Fruit fly (Drosophila melanogaster): ENCODE measurements around the gene SdhD.

The SdhD gene

dm6 chr3R:23722680-23723372, 37.6 kb downstream of the SdhD start, which contains the start of gene CG10365:
Gene CG10365, plus strand, starts transcription at chr3R:23723331.
- TF ChIP-seq twi (tag; optimal IDR thresholded peaks at IDR 0.05) (no peak), az2 (GFP tag; optimal IDR thresholded peaks at IDR 0.05) (peak; percentile 81), CG14710 (tag; optimal IDR thresholded peaks at IDR 0.05) (peak; percentile 67), Asciz (GFP tag; optimal IDR thresholded peaks at IDR 0.05) (peak; percentile 87), Sry-δ (GFP tag; optimal IDR thresholded peaks at IDR 0.05) (no peak), CG10267 (tag; optimal IDR thresholded peaks at IDR 0.05) (peak; percentile 84), lmd (GFP tag; IDR thresholded peaks at IDR 0.05) (peak; percentile 85), CG6272 (GFP tag; IDR thresholded peaks at IDR 0.05) (peak; percentile 32; the same call in 1 of the 2 replicates), CG5180 (GFP tag; optimal IDR thresholded peaks at IDR 0.05) (peak; percentile 70), CG8388 (GFP tag; optimal IDR thresholded peaks at IDR 0.05) (peak; percentile 90), CG17385 (GFP tag; optimal IDR thresholded peaks at IDR 0.05) (peak; percentile 84), phol (tag; optimal IDR thresholded peaks at IDR 0.05) (peak; percentile 89), trh (GFP tag; optimal IDR thresholded peaks at IDR 0.05) (peak; percentile 34), CG15696 (tag; optimal IDR thresholded peaks at IDR 0.05) (peak; percentile 40), tll (GFP tag; optimal IDR thresholded peaks at IDR 0.05) (no peak), Poxn (GFP tag; IDR thresholded peaks at IDR 0.05) (peak; percentile 54; the same call in 1 of the 2 replicates), Bdp1 (GFP tag; optimal IDR thresholded peaks at IDR 0.05) (no peak), CG4820 (GFP tag; optimal IDR thresholded peaks at IDR 0.05) (peak; percentile 49), Usf (GFP tag; optimal IDR thresholded peaks at IDR 0.05) (peak; percentile 25), bigmax (GFP tag; optimal IDR thresholded peaks at IDR 0.05) (no peak), zen (tag; optimal IDR thresholded peaks at IDR 0.05) (peak; percentile 61), HmgD (GFP tag; optimal IDR thresholded peaks at IDR 0.05) (no peak), nom (GFP tag; optimal IDR thresholded peaks at IDR 0.05) (peak; percentile 68), CG17912 (GFP tag; optimal IDR thresholded peaks at IDR 0.05) (no peak), ind (GFP tag; optimal IDR thresholded peaks at IDR 0.05) (peak; percentile 81), Bgb (GFP tag; IDR thresholded peaks at IDR 0.05; ENCODE audit: partially characterized antibody) (no peak), Scr (GFP tag; IDR thresholded peaks at IDR 0.05; ENCODE audit: partially characterized antibody) (no peak), ssp (GFP tag; IDR thresholded peaks at IDR 0.05) (peak; percentile 65), CG43689 (GFP tag; IDR thresholded peaks at IDR 0.05) (peak; percentile 59), C15 (GFP tag; IDR thresholded peaks at IDR 0.05) (peak; percentile 62; the same call in 2 of the 3 replicates), CG17328 (GFP tag; IDR thresholded peaks at IDR 0.05) (peak; percentile 85), zfh2 (GFP tag; optimal IDR thresholded peaks at IDR 0.05) (no peak), Doc2 (GFP tag; IDR thresholded peaks at IDR 0.05) (no peak), pho (GFP tag; optimal IDR thresholded peaks at IDR 0.05) (no peak), Mrtf (GFP tag; IDR thresholded peaks at IDR 0.05) (peak; percentile 20; the same call in 1 of the 3 replicates), sob (GFP tag; IDR thresholded peaks at IDR 0.05) (peak; percentile 80), Atf3 (GFP tag; optimal IDR thresholded peaks at IDR 0.05) (no peak), CG9215 (GFP tag; IDR thresholded peaks at IDR 0.05) (peak; percentile 81), Awh (GFP tag; IDR thresholded peaks at IDR 0.05) (peak; percentile 61; the same call in 1 of the 2 replicates), tx (GFP tag; optimal IDR thresholded peaks at IDR 0.05) (no peak), PHDP (tag; optimal IDR thresholded peaks at IDR 0.05) (peak; percentile 96), slp2 (GFP tag; optimal IDR thresholded peaks at IDR 0.05) (no peak), TFAM (GFP tag; optimal IDR thresholded peaks at IDR 0.05) (peak; percentile 21), ttk (GFP tag; IDR thresholded peaks at IDR 0.05) (peak; percentile 79), jing (GFP tag; optimal IDR thresholded peaks at IDR 0.05) (no peak), Med (GFP tag) (peak; percentile 76), p53 (GFP tag; optimal IDR thresholded peaks at IDR 0.05) (no peak), dysf (GFP tag; IDR thresholded peaks at IDR 0.05) (peak; percentile 89), Fer3 (tag; optimal IDR thresholded peaks at IDR 0.05) (peak; percentile 92), ro (GFP tag; IDR thresholded peaks at IDR 0.05) (no peak)

Data from whole organism, embryonic.